Worm (Caenorhabditis elegans) whole organism, young adult: Measurements from ENCODE around the gene C02D5.4.

Source experiments
- C17E4.6 ChIP-seq: fragments of 200-800 bp; sonication (Bioruptor generic); IDR thresholded peaks from 2 replicates; pipeline ENCODE4 v1.3.6; 2022; ENCODE audit warnings: missing genetic modification reagents, missing genetic modification characterization, missing compliant biosample characterization
- D2030.7 ChIP-seq: fragments of 200-800 bp; sonication (Bioruptor generic); IDR thresholded peaks from 2 replicates; pipeline ENCODE4 v1.3.6; 2022; ENCODE audit warnings: missing genetic modification reagents, missing genetic modification characterization, missing compliant biosample characterization
- F39B2.1 ChIP-seq: fragments of 200-800 bp; sonication (Bioruptor generic); IDR thresholded peaks from 2 replicates; pipeline ENCODE4 v1.3.6; 2022; ENCODE audit warnings: missing genetic modification reagents, missing genetic modification characterization, missing compliant biosample characterization
- F52B5.7 ChIP-seq: sonication (generic microtip); optimal IDR thresholded peaks from 2 replicates; lab custom pipeline; 2016; ENCODE audit warnings: mild to moderate bottlenecking, missing genetic modification characterization, missing compliant biosample characterization
- F57A8.1 ChIP-seq: fragments of 200-800 bp; sonication (Bioruptor generic); optimal IDR thresholded peaks from 2 replicates; lab custom pipeline; 2018; ENCODE audit warnings: mild to moderate bottlenecking, missing genetic modification characterization, moderate library complexity, missing compliant biosample characterization
- F57C9.4 ChIP-seq: sonication (generic microtip); optimal IDR thresholded peaks from 2 replicates; lab custom pipeline; 2017; ENCODE audit warnings: mild to moderate bottlenecking, missing genetic modification characterization, missing compliant biosample characterization
- K11D2.4 ChIP-seq: fragments of 200-800 bp; sonication (Bioruptor generic); IDR thresholded peaks from 2 replicates; pipeline ENCODE4 v1.3.6; 2022; ENCODE audit warnings: missing genetic modification reagents, missing genetic modification characterization, missing compliant biosample characterization
- T26A5.8 ChIP-seq: sonication (generic microtip); optimal IDR thresholded peaks from 2 replicates; lab custom pipeline; 2016; ENCODE audit warnings: missing genetic modification characterization, missing compliant biosample characterization
- Y53F4B.3 ChIP-seq: fragments of 200-800 bp; sonication (Bioruptor generic); IDR thresholded peaks from 2 replicates; pipeline ENCODE4 v1.3.6; 2022; ENCODE audit warnings: missing genetic modification reagents, missing genetic modification characterization, missing compliant biosample characterization
- Y53G8AR.9 ChIP-seq: fragments of 200-800 bp; sonication (Bioruptor generic); conservative IDR thresholded peaks from 2 replicates; pipeline ENCODE4 v1.3.6; 2022; ENCODE audit warnings: missing genetic modification reagents, missing genetic modification characterization, missing compliant biosample characterization
- Y79H2A.3 ChIP-seq: fragments of 200-800 bp; sonication (Bioruptor generic); conservative IDR thresholded peaks from 2 replicates; pipeline ENCODE4 v1.3.6; 2022; ENCODE audit warnings: missing genetic modification reagents, missing genetic modification characterization, missing compliant biosample characterization
- athp-1 ChIP-seq: sonication (generic microtip); optimal IDR thresholded peaks from 2 replicates; lab custom pipeline; 2017; ENCODE audit warnings: mild to moderate bottlenecking, missing genetic modification characterization, missing compliant biosample characterization
- bed-2 ChIP-seq: fragments of 200-800 bp; sonication (Bioruptor generic); IDR thresholded peaks from 2 replicates; pipeline ENCODE4 v1.3.6; 2022; ENCODE audit warnings: missing genetic modification reagents, missing genetic modification characterization, missing compliant biosample characterization
- cebp-2 ChIP-seq: fragments of 200-800 bp; sonication (Bioruptor generic); IDR thresholded peaks from 2 replicates; pipeline ENCODE4 v1.3.6; 2022; ENCODE audit warnings: missing genetic modification characterization, missing compliant biosample characterization
- ceh-100 ChIP-seq: fragments of 200-800 bp; sonication (Bioruptor generic); IDR thresholded peaks from 2 replicates; pipeline ENCODE4 v1.3.6; 2022; ENCODE audit warnings: missing genetic modification reagents, missing genetic modification characterization, missing compliant biosample characterization
- ceh-27 ChIP-seq: fragments of 200-800 bp; sonication (Bioruptor generic); optimal IDR thresholded peaks from 2 replicates; lab custom pipeline; 2018; ENCODE audit warnings: mild to moderate bottlenecking, missing genetic modification characterization, moderate library complexity, missing compliant biosample characterization
- ceh-40 ChIP-seq: fragments of 200-800 bp; sonication (Bioruptor generic); IDR thresholded peaks from 2 replicates; pipeline ENCODE4 v1.3.6; 2022; ENCODE audit warnings: missing genetic modification characterization, missing compliant biosample characterization
- ceh-91 ChIP-seq: fragments of 200-800 bp; sonication (Bioruptor generic); IDR thresholded peaks from 2 replicates; pipeline ENCODE4 v1.3.6; 2022; ENCODE audit warnings: missing genetic modification reagents, missing genetic modification characterization, missing compliant biosample characterization
- chd-7 ChIP-seq: sonication (generic microtip); optimal IDR thresholded peaks from 2 replicates; lab custom pipeline; 2016; ENCODE audit warnings: mild to moderate bottlenecking, missing genetic modification characterization, moderate library complexity, missing compliant biosample characterization
- die-1 ChIP-seq: sonication (generic microtip); optimal IDR thresholded peaks from 2 replicates; lab custom pipeline; 2016; ENCODE audit warnings: missing genotype, mild to moderate bottlenecking, missing genetic modification characterization, missing compliant biosample characterization
- dpff-1 ChIP-seq: sonication (generic microtip); optimal IDR thresholded peaks from 2 replicates; lab custom pipeline; 2017; ENCODE audit warnings: mild to moderate bottlenecking, missing genetic modification characterization, missing compliant biosample characterization
- dpl-1 ChIP-seq: fragments of 150-350 bp; optimal IDR thresholded peaks from 2 replicates; lab custom pipeline; 2014; ENCODE audit warnings: missing biosample characterization, missing genetic modification reagents, missing genetic modification characterization
- efl-1 ChIP-seq: fragments of 150-350 bp; optimal IDR thresholded peaks from 2 replicates; lab custom pipeline; 2014; ENCODE audit warnings: missing biosample characterization, missing genetic modification reagents, missing genetic modification characterization
- egl-18 ChIP-seq: fragments of 200-800 bp; sonication (Bioruptor generic); IDR thresholded peaks from 2 replicates; pipeline ENCODE4 v1.3.6; 2022; ENCODE audit warnings: missing genetic modification reagents, missing genetic modification characterization, missing compliant biosample characterization
- ekl-4 ChIP-seq: fragments of 200-800 bp; sonication (Bioruptor generic); IDR thresholded peaks from 2 replicates; pipeline ENCODE4 v1.3.6; 2022; ENCODE audit warnings: missing genetic modification reagents, missing genetic modification characterization, missing compliant biosample characterization
- hmg-20 ChIP-seq: fragments of 200-800 bp; sonication (Bioruptor generic); IDR thresholded peaks from 2 replicates; pipeline ENCODE4 v1.3.6; 2022; ENCODE audit warnings: missing genetic modification reagents, missing genetic modification characterization, missing compliant biosample characterization
- lin-54 ChIP-seq: fragments of 200-800 bp; sonication (Bioruptor generic); optimal IDR thresholded peaks from 2 replicates; lab custom pipeline; 2018; ENCODE audit warnings: mild to moderate bottlenecking, missing genetic modification characterization, missing compliant biosample characterization
- lsy-27 ChIP-seq: sonication (generic microtip); optimal IDR thresholded peaks from 2 replicates; lab custom pipeline; 2017; ENCODE audit warnings: missing genetic modification characterization, mild to moderate bottlenecking, missing compliant biosample characterization, antibody characterized with exemption, missing genotype, borderline replicate concordance; ENCODE audit not compliant: insufficient read depth
- madf-3 ChIP-seq: fragments of 200-800 bp; sonication (Bioruptor generic); IDR thresholded peaks from 2 replicates; pipeline ENCODE4 v1.3.6; 2022; ENCODE audit warnings: missing genetic modification reagents, missing genetic modification characterization, missing compliant biosample characterization
- mcd-1 ChIP-seq: fragments of 200-800 bp; sonication (Bioruptor generic); IDR thresholded peaks from 2 replicates; pipeline ENCODE4 v1.3.6; 2022; ENCODE audit warnings: missing genetic modification reagents, missing genetic modification characterization, missing compliant biosample characterization
- mes-4 ChIP-seq: sonication (generic microtip); optimal IDR thresholded peaks from 2 replicates; lab custom pipeline; 2016; ENCODE audit warnings: missing genotype, missing genetic modification characterization, missing compliant biosample characterization
- nfya-2 ChIP-seq: fragments of 200-800 bp; sonication (Bioruptor generic); IDR thresholded peaks from 2 replicates; pipeline ENCODE4 v1.3.6; 2022; ENCODE audit warnings: missing genetic modification reagents, missing genetic modification characterization, missing compliant biosample characterization
- nhr-80 ChIP-seq: sonication (generic microtip); optimal IDR thresholded peaks from 2 replicates; lab custom pipeline; 2016; ENCODE audit warnings: missing genetic modification characterization, missing compliant biosample characterization
- pha-4 ChIP-seq: fragments of 150-350 bp; sonication (generic microtip); optimal IDR thresholded peaks from 2 replicates; lab custom pipeline; 2014; ENCODE audit warnings: missing biosample characterization, missing genetic modification reagents, missing genetic modification characterization
- rcor-1 ChIP-seq: fragments of 200-800 bp; sonication (Bioruptor generic); IDR thresholded peaks from 2 replicates; pipeline ENCODE4 v1.3.6; 2022; ENCODE audit warnings: missing genetic modification reagents, missing genetic modification characterization, missing compliant biosample characterization
- rpc-1 ChIP-seq, 2 experiments: fragments of 150-350 bp in 1 of 2; sonication (generic microtip) in 1 of 2; optimal IDR thresholded peaks; 2 replicates each; lab custom pipeline; 2014 to 2018; ENCODE audit warnings: missing biosample characterization in 1 of 2, missing genetic modification characterization in 1 of 2, missing genetic modification reagents in 1 of 2, missing genotype in 1 of 2
- tbp1 ChIP-seq: fragments of 200-800 bp; sonication (Bioruptor generic); optimal IDR thresholded peaks from 2 replicates; lab custom pipeline; 2018; ENCODE audit warnings: mild to moderate bottlenecking, missing genetic modification characterization, missing compliant biosample characterization
- tlf-1 ChIP-seq: fragments of 200-800 bp; sonication (Bioruptor generic); optimal IDR thresholded peaks from 2 replicates; lab custom pipeline; 2018; ENCODE audit warnings: mild to moderate bottlenecking, missing genetic modification characterization, missing compliant biosample characterization
- zim-3 ChIP-seq: sonication (generic microtip); optimal IDR thresholded peaks from 2 replicates; lab custom pipeline; 2017; ENCODE audit warnings: mild to moderate bottlenecking, missing genetic modification characterization, moderate library complexity, missing compliant biosample characterization
- ztf-26 ChIP-seq: sonication (generic microtip); optimal IDR thresholded peaks from 2 replicates; lab custom pipeline; 2017; ENCODE audit warnings: missing genetic modification characterization, missing compliant biosample characterization
- ztf-28 ChIP-seq: fragments of 200-800 bp; sonication (Bioruptor generic); IDR thresholded peaks from 2 replicates; pipeline ENCODE4 v1.3.6; 2022; ENCODE audit warnings: missing genetic modification reagents, missing genetic modification characterization, missing compliant biosample characterization
- ztf-6 ChIP-seq: fragments of 200-800 bp; sonication (Bioruptor generic); IDR thresholded peaks from 2 replicates; pipeline ENCODE4 v1.3.6; 2022; ENCODE audit warnings: missing genetic modification reagents, missing genetic modification characterization, missing compliant biosample characterization

The C02D5.4 gene

ce11 chrIII:8593620-8594019 is 41.7 kb downstream of the C02D5.4 start, which contains the start of gene C06E1.7:
Gene C06E1.7, minus strand, starts transcription at chrIII:8593720.
- TF ChIP-seq ceh-27 (GFP tag; lab: Kevin White, UChicago) (no peak), C17E4.6 (no peak), ztf-6 (no peak), ekl-4 (GFP tag; lab: Robert Waterston, UW) (no peak), dpff-1 (tag; lab: Kevin White, UChicago) (no peak), athp-1 (no peak)

DNA sequence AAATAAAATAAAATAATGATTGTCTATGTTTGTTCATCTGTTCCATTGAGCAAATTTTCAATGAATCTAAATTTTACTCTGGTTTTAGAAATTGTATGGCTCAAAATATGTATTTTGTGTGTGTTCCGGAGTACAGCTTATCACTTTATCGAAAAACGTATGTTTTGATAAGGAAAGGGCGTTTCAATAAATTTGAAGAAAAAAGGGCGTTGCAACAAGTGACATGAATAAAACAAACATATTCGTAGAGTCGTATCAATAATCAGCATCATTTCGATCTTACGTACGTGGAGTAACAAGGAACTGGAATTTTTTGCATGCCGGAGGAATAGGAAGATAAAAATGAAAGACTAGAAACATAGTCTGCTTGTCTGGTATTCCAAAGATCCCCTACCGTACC is 42.1 kb downstream of the C02D5.4 start:
- TF ChIP-seq F57C9.4 (tag; lab: Kevin White, UChicago) (no peak), lin-54 (GFP tag; lab: Kevin White, UChicago) (no peak), ztf-28 (GFP tag; lab: Robert Waterston, UW) (no peak), bed-2 (GFP tag; lab: Robert Waterston, UW) (no peak), nhr-80 (tag; lab: Kevin White, UChicago) (peak; percentile 55)

DNA sequence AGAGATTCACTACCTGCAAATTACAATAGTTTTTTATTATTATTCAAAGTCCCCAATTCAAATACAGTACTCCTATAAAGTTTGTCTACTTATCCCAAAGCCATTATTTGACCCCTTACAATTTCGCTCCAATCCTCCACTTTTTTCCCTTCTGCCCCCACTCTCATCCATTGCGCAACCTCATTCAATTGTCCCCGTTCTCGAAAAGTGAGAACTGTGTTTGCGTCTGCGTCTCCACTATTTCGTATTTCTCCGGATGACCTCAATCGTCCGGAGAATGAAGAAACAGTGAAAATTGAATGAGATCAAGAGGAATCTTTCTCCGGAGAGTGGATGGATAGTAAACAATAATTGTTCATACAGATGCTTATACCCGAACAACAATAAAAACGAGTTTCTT is 44.7 kb downstream of the C02D5.4 start:
- TF ChIP-seq rpc-1 (optimal IDR thresholded peaks at IDR 0.05; lab: Kevin White, UChicago), result no peak
- no peak for TF ChIP-seq rpc-1 (tag; optimal IDR thresholded peaks at IDR 0.05; lab: Kevin White, UChicago)
- TF ChIP-seq dpl-1 (GFP tag; lab: Kevin White, UChicago), result no peak
- no peak for TF ChIP-seq ceh-40
- no peak for TF ChIP-seq ekl-4 (GFP tag; lab: Robert Waterston, UW)
- TF ChIP-seq zim-3 (tag; lab: Kevin White, UChicago), result no peak
- no peak for TF ChIP-seq Y79H2A.3
- no peak for TF ChIP-seq ztf-6
- TF ChIP-seq tlf-1, result no peak
- TF ChIP-seq nfya-2, result no peak

- TF ChIP-seq ztf-26 (tag; lab: Kevin White, UChicago) (no peak), pha-4 (tag; lab: Kevin White, UChicago) (no peak), tbp1 (GFP tag; lab: Kevin White, UChicago) (no peak), F39B2.1 (no peak), K11D2.4 (GFP tag; lab: Robert Waterston, UW) (no peak), madf-3 (GFP tag; lab: Robert Waterston, UW) (no peak), ceh-91 (no peak), mes-4 (no peak), hmg-20 (no peak), dpff-1 (tag; lab: Kevin White, UChicago) (no peak), ceh-100 (GFP tag; lab: Robert Waterston, UW) (no peak), ceh-40 (no peak), rcor-1 (GFP tag; lab: Robert Waterston, UW) (no peak), efl-1 (GFP tag; lab: Kevin White, UChicago) (no peak), cebp-2 (GFP tag; lab: Robert Waterston, UW) (no peak), T26A5.8 (tag; lab: Kevin White, UChicago) (no peak)
Measured at ce11 chrIII:8597770-8598169, 45.8 kb downstream of the C02D5.4 start, which contains the start of gene ztf-30. Gene ztf-30, minus strand, starts transcription at chrIII:8597870.

DNA sequence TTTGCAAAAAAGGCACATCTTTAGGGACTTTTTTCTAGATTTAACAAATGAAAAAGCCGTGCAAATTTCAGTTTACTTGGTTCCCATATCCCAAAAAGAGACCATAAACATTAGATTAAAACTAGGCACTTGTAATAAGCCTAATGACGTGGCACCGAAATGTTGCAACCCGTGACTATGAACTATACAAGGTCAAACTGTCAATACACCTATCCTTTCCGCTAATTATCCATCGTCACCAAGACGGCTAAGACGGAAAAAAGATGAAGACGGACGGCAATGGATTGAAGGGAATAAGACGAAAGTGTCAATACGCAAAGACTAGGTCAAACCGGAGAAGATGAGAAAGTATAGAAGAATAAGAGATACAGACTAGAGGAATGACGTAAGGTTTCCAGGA is 47.0 kb downstream of the C02D5.4 start:
- TF ChIP-seq Y53G8AR.9 (GFP tag; lab: Robert Waterston, UW), result no peak
- no peak for TF ChIP-seq F52B5.7 (tag; lab: Kevin White, UChicago)
- TF ChIP-seq Y53F4B.3, result no peak
- TF ChIP-seq ztf-6, result no peak
- no peak for TF ChIP-seq egl-18 (GFP tag; lab: Robert Waterston, UW)
- no peak for TF ChIP-seq athp-1
- no peak for TF ChIP-seq chd-7 (tag; lab: Kevin White, UChicago)
- no peak for TF ChIP-seq lsy-27 (tag; lab: Kevin White, UChicago)
- TF ChIP-seq mcd-1 (GFP tag; lab: Robert Waterston, UW), result no peak
- TF ChIP-seq F57A8.1 (GFP tag; lab: Kevin White, UChicago), result no peak
- no peak for TF ChIP-seq die-1 (tag; lab: Kevin White, UChicago)
- no peak for TF ChIP-seq ceh-100 (GFP tag; lab: Robert Waterston, UW)
- no peak for TF ChIP-seq D2030.7 (GFP tag; lab: Robert Waterston, UW)
- TF ChIP-seq dpl-1 (GFP tag; lab: Kevin White, UChicago), result no peak
- TF ChIP-seq, all 124 proteins: peak for 0
